Worm (Caenorhabditis elegans): ENCODE measurements around the gene clec-232.
A peak's percentile ranks its signal among the peaks of the same experiment; 100 is the strongest.

Gene clec-232

DNA sequence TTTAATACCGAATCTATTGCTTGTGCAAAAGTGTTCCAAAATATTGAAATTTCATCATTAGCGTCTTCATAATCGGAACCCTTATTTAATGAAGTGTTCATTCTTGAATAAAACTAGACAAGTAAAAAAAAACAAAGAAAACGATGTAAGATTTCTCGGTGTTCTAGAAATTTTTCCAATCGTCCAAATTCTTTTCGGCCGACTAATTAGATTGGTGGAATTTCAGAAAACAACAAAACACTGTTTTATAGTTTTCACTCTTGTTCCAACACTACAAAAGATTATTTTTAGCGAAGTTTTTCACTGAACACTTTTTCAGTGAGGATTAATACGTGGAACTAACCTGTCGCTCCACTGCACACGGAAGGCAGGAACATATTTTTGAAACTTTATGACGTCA lies 23.2 kb upstream of the clec-232 start, which contains the start of gene srw-56 (continued):
- TF ChIP-seq mes-4 (tag; optimal IDR thresholded peaks at IDR 0.05): no peak

DNA sequence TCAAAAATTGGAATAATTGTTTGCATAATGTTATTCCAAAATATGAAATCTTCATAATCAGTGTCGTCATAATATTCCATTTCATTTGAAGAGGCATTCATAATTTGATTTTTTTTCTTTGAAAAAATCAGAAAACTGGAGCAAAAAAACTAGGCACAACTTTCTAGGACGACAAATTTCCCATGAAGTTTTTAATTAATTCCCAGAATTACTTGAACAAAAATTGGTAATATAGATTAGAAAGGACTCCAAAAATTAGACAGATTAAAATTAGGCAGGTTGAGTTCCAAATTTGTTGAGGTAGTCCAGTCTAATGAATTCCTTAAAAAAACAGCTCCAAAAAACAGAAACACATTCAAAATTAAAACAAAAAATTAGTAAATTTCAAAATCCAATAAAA lies 21.0 kb upstream of the clec-232 start, which contains the start of gene srw-57:
srw-57 (minus strand) TSS at position 101 of the 400 bp plus-strand sequence.
- TF ChIP-seq egl-44 (GFP tag; IDR thresholded peaks at IDR 0.05) (no peak), F22D6.2 (tag; optimal IDR thresholded peaks at IDR 0.05) (no peak), snpc-4 (GFP tag; optimal IDR thresholded peaks at IDR 0.05) (no peak), snpc-4 (tag; optimal IDR thresholded peaks at IDR 0.05) (no peak), lsl-1 (GFP tag; optimal IDR thresholded peaks at IDR 0.05) (no peak), unc-62 (GFP tag; optimal IDR thresholded peaks at IDR 0.05) (no peak), F52B5.7 (tag; optimal IDR thresholded peaks at IDR 0.05) (no peak), let-607 (tag; optimal IDR thresholded peaks at IDR 0.05) (no peak), sptf-2 (GFP tag; optimal IDR thresholded peaks at IDR 0.05) (no peak), hrde-1 (tag; optimal IDR thresholded peaks at IDR 0.05; ENCODE audit: borderline replicate concordance) (no peak), ztf-22 (GFP tag; optimal IDR thresholded peaks at IDR 0.05) (no peak)

DNA sequence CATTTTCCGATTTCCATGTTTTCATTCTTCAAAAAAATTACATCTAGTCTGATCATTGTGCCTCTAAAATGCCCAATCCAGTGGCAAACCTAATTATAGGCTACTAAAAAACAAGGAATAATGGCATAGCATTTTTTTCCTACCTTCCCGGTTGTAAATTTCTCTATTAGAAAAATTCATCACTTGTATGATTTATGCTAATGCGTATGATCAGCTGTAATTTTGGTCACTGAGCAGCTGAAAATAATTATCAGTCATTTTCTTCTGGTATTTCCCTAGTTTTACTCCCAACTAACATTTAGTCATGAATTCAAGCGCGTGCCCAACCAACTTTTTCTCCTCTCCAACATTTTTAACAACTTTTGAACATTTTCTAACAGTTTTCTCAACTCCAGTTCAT lies 20.4 kb upstream of the clec-232 start, which contains the start of gene srh-186:
srh-186 (plus strand) TSS at position 301 of the 400 bp plus-strand sequence.
- no peak for TF ChIP-seq gei-17 (GFP tag; optimal IDR thresholded peaks at IDR 0.05)
- no peak for TF ChIP-seq Y56A3A.18 (GFP tag; IDR thresholded peaks at IDR 0.05)
- TF ChIP-seq rcor-1 (GFP tag; IDR thresholded peaks at IDR 0.05): no peak
- no peak for TF ChIP-seq lin-40 (tag; optimal IDR thresholded peaks at IDR 0.05)

DNA sequence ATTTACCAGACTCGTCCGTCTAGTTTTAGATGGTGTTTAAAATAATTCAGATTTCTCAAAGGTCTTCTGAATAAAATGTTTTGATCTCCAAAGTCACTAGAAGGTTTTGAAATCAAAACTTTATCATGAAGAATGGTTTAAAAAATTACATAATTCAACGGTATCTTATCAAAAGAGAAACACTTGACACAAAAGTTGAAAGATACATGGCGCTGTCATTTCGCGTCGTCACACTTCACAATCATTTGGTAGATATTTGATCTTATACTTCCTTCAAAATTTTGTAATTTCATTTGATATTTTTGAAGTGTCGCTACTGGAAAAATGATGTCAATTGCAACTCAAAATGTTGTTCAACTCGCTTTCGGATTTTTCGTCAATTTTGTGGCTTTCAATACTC lies 18.8 kb upstream of the clec-232 start, which contains the start of gene F36G9.3:
F36G9.3 (plus strand) TSS at position 301 of the 400 bp plus-strand sequence.
- TF ChIP-seq atf-7 (tag; optimal IDR thresholded peaks at IDR 0.05): no peak

DNA sequence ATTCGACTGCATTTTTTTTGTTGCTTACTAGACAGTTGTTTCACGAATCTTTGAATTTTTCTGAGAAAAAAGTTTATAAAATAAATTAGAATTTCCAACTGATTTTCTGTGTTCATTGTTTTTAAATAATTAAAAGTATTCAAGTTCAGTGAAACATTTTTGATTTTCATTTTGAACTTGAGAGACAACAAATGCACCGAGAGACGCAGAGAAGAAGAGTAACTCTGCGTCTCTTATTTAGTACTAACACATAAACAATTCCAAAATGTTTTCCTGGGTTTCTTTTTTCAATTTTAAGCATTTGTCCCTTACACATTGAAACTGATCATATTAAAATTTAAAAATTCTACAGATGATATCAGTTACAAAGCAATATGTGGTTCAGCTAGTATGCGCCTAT lies 16.5 kb upstream of the clec-232 start:
- TF ChIP-seq rpc-1 (optimal IDR thresholded peaks at IDR 0.05): no peak
- no peak for TF ChIP-seq rpc-1 (tag; optimal IDR thresholded peaks at IDR 0.05)
- TF ChIP-seq hmg-1.2 (GFP tag; IDR thresholded peaks at IDR 0.05): peak; percentile 70; the same call in 1 of the 2 replicates

DNA sequence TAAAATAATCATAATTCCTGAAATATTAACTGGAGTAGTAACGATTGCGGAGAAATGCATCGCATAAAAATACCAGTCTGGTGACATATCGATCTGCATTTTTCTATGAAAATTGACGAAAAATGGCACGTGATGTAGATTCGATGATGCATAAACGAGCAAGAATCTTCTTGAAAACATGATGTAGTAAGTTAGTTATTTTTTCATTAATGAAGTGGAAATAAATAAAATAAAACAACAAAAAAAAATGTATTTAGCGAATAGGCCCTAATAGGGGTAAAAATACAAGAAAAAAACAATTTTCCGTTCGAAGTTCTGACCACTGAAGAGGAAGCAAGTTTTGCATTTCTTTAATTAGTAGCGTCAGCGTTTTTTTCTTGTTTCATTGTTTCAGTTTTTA lies 10.8 kb upstream of the clec-232 start, which contains the start of gene sri-2:
sri-2 (minus strand) TSS at position 101 of the 400 bp plus-strand sequence.
- TF ChIP-seq F39B2.1 (GFP tag; IDR thresholded peaks at IDR 0.05): no peak
- no peak for TF ChIP-seq tbp1 (GFP tag; optimal IDR thresholded peaks at IDR 0.05)
- TF ChIP-seq ztf-18 (tag; optimal IDR thresholded peaks at IDR 0.05): no peak
- no peak for TF ChIP-seq F23B12.7 (tag; optimal IDR thresholded peaks at IDR 0.05; ENCODE audit: insufficient read depth)
- TF ChIP-seq rpc-1 (optimal IDR thresholded peaks at IDR 0.05): no peak
- no peak for TF ChIP-seq rpc-1 (tag; optimal IDR thresholded peaks at IDR 0.05)
- no peak for TF ChIP-seq ztf-6 (GFP tag; IDR thresholded peaks at IDR 0.05)
- no peak for TF ChIP-seq pbrm-1 (GFP tag; IDR thresholded peaks at IDR 0.05)
- TF ChIP-seq aptf-3 (GFP tag; IDR thresholded peaks at IDR 0.05): no peak
- TF ChIP-seq rcor-1 (GFP tag; IDR thresholded peaks at IDR 0.05): no peak
- no peak for TF ChIP-seq snpc-4 (GFP tag; optimal IDR thresholded peaks at IDR 0.05)
- no peak for TF ChIP-seq snpc-4 (tag; optimal IDR thresholded peaks at IDR 0.05)
- no peak for TF ChIP-seq nfya-2 (GFP tag; IDR thresholded peaks at IDR 0.05)
- TF ChIP-seq dox-1 (GFP tag; IDR thresholded peaks at IDR 0.05): no peak

Measured in whole organism, young adult.